Fruit fly (Drosophila melanogaster): ENCODE measurements around the gene CG43248.

CG43248 gene

dm6 chr3L:15531423-15532325, at the start of gene CG43248:
Gene CG43248, minus strand, starts transcription at chr3L:15531473.
- TF ChIP-seq CG6163 (GFP tag; IDR thresholded peaks at IDR 0.05), result no peak
- TF ChIP-seq Smox (GFP tag; optimal IDR thresholded peaks at IDR 0.05), result no peak
- no peak for TF ChIP-seq salr (GFP tag; optimal IDR thresholded peaks at IDR 0.05)
- TF ChIP-seq CG8319 (GFP tag; optimal IDR thresholded peaks at IDR 0.05), result no peak
- no peak for TF ChIP-seq Met (GFP tag; optimal IDR thresholded peaks at IDR 0.05)
- TF ChIP-seq dsx (GFP tag; optimal IDR thresholded peaks at IDR 0.05; ENCODE audit: poor library complexity, severe bottlenecking), result no peak
- no peak for TF ChIP-seq Ets21C (GFP tag; optimal IDR thresholded peaks at IDR 0.05)
- TF ChIP-seq CG7368 (GFP tag; optimal IDR thresholded peaks at IDR 0.05), result no peak
- TF ChIP-seq CG4318 (GFP tag; optimal IDR thresholded peaks at IDR 0.05), result no peak
- no peak for TF ChIP-seq vri (GFP tag; optimal IDR thresholded peaks at IDR 0.05)
- no peak for TF ChIP-seq CG8119 (GFP tag; IDR thresholded peaks at IDR 0.05)
- no peak for TF ChIP-seq CG6792 (GFP tag; optimal IDR thresholded peaks at IDR 0.05)

DNA sequence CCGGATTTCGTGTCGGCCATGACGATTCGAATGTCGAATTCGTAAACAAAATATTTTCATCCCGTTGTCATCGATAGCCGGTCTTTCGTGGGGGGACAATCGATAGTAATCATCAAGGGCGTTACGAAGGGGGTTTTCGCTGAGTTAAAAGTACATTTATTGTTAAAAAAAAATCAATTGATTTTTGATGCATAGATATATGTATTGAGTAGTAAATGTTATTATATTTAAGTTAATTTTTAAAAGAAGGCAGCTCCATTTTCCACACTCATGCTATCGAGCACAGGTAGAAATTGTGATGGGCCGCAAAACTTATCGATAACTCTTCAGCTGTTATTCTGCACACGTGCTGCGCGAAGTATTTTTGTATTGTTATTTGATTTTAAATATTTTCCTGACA, 49.2 kb upstream of the CG43248 start, which contains the start of the genes mrn and CG12301:
mrn (minus strand) TSS at position 51 of the 400 bp plus-strand sequence.
CG12301 (plus strand) TSS at position 314 of the 400 bp plus-strand sequence.
- peak; percentile 70 for TF ChIP-seq Hr38 (GFP tag; optimal IDR thresholded peaks at IDR 0.05)
- TF ChIP-seq dsx (GFP tag; optimal IDR thresholded peaks at IDR 0.05; ENCODE audit: poor library complexity, severe bottlenecking), result no peak
- peak; percentile 69 for TF ChIP-seq Gug (GFP tag; IDR thresholded peaks at IDR 0.05)
- no peak for TF ChIP-seq Smox (GFP tag; optimal IDR thresholded peaks at IDR 0.05)
- no peak for TF ChIP-seq Hr4 (GFP tag; optimal IDR thresholded peaks at IDR 0.05)
- no peak for TF ChIP-seq CG8119 (GFP tag; IDR thresholded peaks at IDR 0.05)
- TF ChIP-seq CG11902 (GFP tag; optimal IDR thresholded peaks at IDR 0.05), result peak; percentile 92
- peak; percentile 50 for TF ChIP-seq CG15336 (GFP tag; IDR thresholded peaks at IDR 0.05)
- peak; percentile 91 for TF ChIP-seq CG3032 (tag; optimal IDR thresholded peaks at IDR 0.05)
- TF ChIP-seq Sox15 (GFP tag; optimal IDR thresholded peaks at IDR 0.05), result peak; percentile 65
- peak; percentile 13 for TF ChIP-seq fd59A (GFP tag; optimal IDR thresholded peaks at IDR 0.05)
- peak; percentile 92 for TF ChIP-seq eg (GFP tag; IDR thresholded peaks at IDR 0.05)
- TF ChIP-seq CG31627 (GFP tag; optimal IDR thresholded peaks at IDR 0.05), result peak; percentile 82
- peak; percentile 85 for TF ChIP-seq esn (GFP tag; optimal IDR thresholded peaks at IDR 0.05)
- peak; percentile 87 for TF ChIP-seq CG11294 (GFP tag; IDR thresholded peaks at IDR 0.05)
- TF ChIP-seq CG11762 (GFP tag; optimal IDR thresholded peaks at IDR 0.05; ENCODE audit: insufficient read depth), result peak; percentile 64
- TF ChIP-seq vri (GFP tag; optimal IDR thresholded peaks at IDR 0.05), result no peak
- TF ChIP-seq lz (GFP tag; optimal IDR thresholded peaks at IDR 0.05), result peak; percentile 81
- TF ChIP-seq cyc (GFP tag; optimal IDR thresholded peaks at IDR 0.05), result peak; percentile 70
- peak; percentile 86 for TF ChIP-seq Ets96B (tag; optimal IDR thresholded peaks at IDR 0.05)
- peak; percentile 94 for TF ChIP-seq CG6163 (GFP tag; IDR thresholded peaks at IDR 0.05)

dm6 chr3L:15576357-15576756, 45.1 kb upstream of the CG43248 start, which contains the start of gene Ufsp2:
Gene Ufsp2, plus strand, starts transcription at chr3L:15576570.
- TF ChIP-seq ss (GFP tag; optimal IDR thresholded peaks at IDR 0.05) (no peak), CG16779 (tag; optimal IDR thresholded peaks at IDR 0.05) (no peak), Eip75B (GFP tag; optimal IDR thresholded peaks at IDR 0.05) (no peak), Eip93F (GFP tag; optimal IDR thresholded peaks at IDR 0.05) (no peak), pdm3 (GFP tag; optimal IDR thresholded peaks at IDR 0.05) (no peak), CG15336 (GFP tag; IDR thresholded peaks at IDR 0.05) (no peak), Ets96B (tag; optimal IDR thresholded peaks at IDR 0.05) (no peak), CG11294 (GFP tag; IDR thresholded peaks at IDR 0.05) (no peak), CG9139 (GFP tag; optimal IDR thresholded peaks at IDR 0.05) (no peak), fkh (GFP tag; optimal IDR thresholded peaks at IDR 0.05) (no peak), Sox102F (GFP tag; optimal IDR thresholded peaks at IDR 0.05) (no peak), CG34406 (GFP tag; optimal IDR thresholded peaks at IDR 0.05) (no peak), CG10669 (GFP tag; optimal IDR thresholded peaks at IDR 0.05) (no peak), CG8632 (GFP tag; optimal IDR thresholded peaks at IDR 0.05) (no peak), CG6163 (GFP tag; IDR thresholded peaks at IDR 0.05) (no peak), CG1621 (tag; optimal IDR thresholded peaks at IDR 0.05) (no peak), dac (GFP tag; optimal IDR thresholded peaks at IDR 0.05) (no peak)

Measured in whole organism, prepupa.